Worm (Caenorhabditis elegans) whole organism, L4/young adult: Measurements from ENCODE around the gene F11D11.12.

Experiments
- W03F9.2 ChIP-seq: fragments of 150-350 bp; optimal IDR thresholded peaks from 2 replicates; lab custom pipeline; 2014; ENCODE audit warnings: missing biosample characterization, missing genetic modification characterization
- dao-5 ChIP-seq: sonication (generic microtip); optimal IDR thresholded peaks from 2 replicates; lab custom pipeline; 2016; ENCODE audit warnings: missing genotype, missing genetic modification characterization, moderate library complexity, missing compliant biosample characterization
- him-1 ChIP-seq: sonication (generic microtip); optimal IDR thresholded peaks from 2 replicates; lab custom pipeline; 2016; ENCODE audit warnings: missing genotype, missing genetic modification reagents, missing genetic modification characterization, missing compliant biosample characterization

Gene F11D11.12

DNA sequence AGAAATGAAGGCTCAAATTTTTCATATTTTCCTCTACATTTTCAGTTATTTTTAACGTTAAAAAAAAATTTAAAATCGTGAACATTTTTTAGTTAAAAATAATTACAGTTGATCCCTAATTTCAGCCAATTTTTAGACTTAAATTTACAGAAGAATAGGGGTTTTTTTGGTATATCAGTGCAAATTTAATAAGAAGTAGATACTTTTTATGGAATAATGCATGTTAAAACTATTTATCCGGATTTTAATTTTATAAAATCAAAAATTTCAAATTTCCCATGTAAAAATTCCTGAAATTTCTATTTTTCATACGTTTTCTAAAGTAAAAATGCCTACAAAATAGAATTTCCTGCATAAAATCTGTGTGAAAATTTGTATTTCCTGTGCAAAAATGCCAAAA is 26.4 kb downstream of the F11D11.12 start:
- no peak for TF ChIP-seq him-1 (tag; lab: Kevin White, UChicago)
- no peak for TF ChIP-seq dao-5 (tag; lab: Kevin White, UChicago)
- no peak for TF ChIP-seq W03F9.2

DNA sequence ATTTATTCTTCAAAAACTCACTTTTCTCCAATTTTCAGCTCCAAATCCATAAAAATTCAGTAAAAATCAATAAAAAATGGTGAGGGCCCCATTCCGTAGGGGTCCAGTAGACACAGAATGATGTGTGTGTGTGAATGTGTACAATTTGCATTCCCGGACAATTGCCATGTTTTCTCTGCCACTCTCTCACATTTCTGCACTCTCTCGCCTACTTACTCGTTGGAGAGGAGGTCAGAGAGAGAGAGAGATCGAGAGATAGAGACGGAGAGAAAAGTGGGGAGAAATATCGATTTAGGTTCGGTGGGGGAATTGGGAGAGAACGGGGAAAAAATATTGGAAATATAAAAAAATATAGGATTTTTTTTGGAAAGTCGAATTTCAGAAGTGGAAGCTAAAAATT is 26.9 kb downstream of the F11D11.12 start:
- no peak for TF ChIP-seq him-1 (tag; lab: Kevin White, UChicago)
- TF ChIP-seq W03F9.2 = peak; percentile 58

DNA sequence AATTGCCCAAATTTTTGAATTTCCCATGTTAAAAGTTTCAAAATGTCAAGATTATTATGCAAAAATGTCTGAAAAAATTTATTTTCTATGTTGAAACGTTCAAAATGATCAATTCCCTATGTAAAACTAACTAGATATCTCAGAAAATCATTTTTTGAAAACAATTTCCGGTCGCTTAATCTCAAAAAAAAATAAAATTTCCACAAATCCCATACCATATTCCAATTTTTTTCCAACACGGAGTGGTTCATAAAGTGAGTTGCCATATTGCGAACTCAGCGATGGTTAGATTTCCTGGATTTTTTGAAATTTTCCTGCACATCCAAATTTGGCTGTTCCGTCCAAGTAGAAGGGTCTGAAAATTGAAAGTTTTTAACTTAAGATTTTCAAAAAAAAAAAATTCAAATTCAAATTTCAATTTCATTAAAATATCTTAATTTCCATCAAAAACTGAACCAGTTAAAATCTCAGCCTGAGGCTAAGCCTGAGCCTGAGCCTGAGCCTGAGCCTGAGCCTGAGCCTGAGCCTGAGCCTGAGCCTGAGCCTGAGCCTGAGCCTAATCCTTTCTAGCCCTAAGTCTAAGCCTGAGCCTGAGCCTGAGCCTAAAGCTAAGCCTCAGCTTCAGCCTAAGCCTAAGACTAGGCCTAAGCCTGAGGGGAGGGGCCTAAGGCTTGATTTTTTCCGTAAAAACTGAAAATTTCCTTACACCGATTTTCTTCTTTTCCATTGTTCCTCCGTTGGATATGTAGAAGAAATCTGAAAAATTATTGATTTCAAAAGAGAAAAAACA is 27.8 kb downstream of the F11D11.12 start:
- TF ChIP-seq W03F9.2 = no peak
- no peak for TF ChIP-seq dao-5 (tag; lab: Kevin White, UChicago)
- TF ChIP-seq him-1 (tag; lab: Kevin White, UChicago) = no peak

DNA sequence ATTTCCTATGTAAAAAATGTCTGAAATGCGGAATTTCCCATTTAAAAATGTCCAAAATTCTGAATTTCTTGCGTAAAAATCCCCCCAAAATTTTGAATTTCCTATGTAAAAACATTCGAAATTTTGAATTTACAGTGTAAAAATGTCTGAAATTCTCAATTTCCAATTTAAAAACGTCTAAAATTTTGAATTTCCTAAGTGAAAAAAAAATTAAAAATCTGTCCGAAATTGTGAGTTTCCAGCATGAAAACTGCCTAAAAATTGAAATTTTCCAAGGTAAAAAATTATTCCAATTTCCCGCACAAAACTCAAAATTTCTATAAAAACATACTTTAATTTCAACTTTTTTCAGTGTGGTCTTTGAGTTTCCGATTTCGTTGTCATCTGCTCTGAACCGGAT is 28.6 kb downstream of the F11D11.12 start:
- TF ChIP-seq W03F9.2 (no peak), dao-5 (tag; lab: Kevin White, UChicago) (no peak), him-1 (tag; lab: Kevin White, UChicago) (no peak)

DNA sequence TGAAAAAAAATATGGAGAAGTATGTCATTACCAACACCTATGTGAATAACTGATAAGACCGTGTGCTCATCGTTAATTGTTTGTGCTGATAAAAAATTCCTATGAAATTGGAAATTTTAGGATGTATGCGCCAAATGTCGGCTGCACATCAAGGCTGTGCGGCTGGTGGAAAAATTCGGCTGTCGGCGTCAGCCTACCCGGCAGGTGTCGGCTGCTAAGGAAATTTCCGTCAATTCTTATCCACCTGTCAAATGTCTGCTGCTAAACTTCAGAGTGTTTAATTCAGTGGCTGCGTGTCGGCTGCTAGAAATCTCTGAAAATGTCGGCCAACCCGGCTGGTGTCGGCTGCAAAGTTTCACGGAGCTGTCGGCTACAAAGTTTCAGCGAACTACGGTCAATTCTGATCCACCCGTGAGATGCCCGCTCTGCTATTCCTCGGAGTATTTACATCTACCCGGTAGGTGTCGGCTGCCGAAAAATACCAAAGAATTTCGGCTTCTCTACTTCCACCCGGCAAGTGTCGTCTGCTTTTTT is 30.5 kb downstream of the F11D11.12 start, which contains the start of gene Y17D7C.2:
Y17D7C.2 (minus strand) TSS at position 32 of the 534 bp plus-strand sequence.
- no peak for TF ChIP-seq W03F9.2
- no peak for TF ChIP-seq dao-5 (tag; lab: Kevin White, UChicago)

DNA sequence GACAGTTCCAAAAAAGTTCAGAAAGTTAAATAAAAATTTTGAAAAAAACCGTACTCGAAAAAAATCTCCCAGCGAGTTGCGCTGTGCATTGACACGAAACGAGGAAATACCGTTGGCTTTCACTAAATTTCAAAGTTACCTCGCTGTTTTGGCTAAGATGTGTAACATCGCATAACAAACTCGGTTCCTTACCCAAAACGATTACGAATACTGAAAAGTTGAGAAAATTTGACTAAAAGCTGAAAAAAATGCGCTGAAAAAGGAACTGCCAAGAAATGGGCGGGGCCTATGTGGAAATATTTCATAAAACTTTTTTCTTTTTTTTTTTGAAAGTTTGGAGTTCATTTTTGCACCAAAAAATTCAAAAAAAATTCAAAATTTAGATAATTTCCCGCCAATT is 31.1 kb downstream of the F11D11.12 start:
- no peak for TF ChIP-seq W03F9.2
- no peak for TF ChIP-seq dao-5 (tag; lab: Kevin White, UChicago)
- no peak for TF ChIP-seq him-1 (tag; lab: Kevin White, UChicago)

DNA sequence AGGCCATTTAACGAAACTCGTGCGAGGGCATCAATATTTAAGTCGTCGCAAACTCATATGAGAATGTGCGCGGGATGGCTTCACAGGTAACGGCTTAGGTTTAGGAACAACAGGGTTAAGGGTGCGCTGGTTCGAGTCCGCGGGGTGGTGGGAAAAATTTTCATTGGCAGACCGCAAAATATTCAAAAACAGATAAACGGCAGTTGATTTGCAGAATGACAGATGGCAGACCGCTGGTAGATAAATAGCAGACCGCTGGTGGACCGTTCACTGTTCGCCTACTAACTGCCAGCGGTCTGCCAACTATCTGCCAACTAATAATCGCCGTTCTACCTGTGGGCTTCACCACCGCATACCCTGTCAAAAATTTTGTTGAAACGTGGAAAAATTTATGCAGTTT is 38.4 kb downstream of the F11D11.12 start:
- TF ChIP-seq dao-5 (tag; lab: Kevin White, UChicago) = no peak
- no peak for TF ChIP-seq him-1 (tag; lab: Kevin White, UChicago)
- no peak for TF ChIP-seq W03F9.2

DNA sequence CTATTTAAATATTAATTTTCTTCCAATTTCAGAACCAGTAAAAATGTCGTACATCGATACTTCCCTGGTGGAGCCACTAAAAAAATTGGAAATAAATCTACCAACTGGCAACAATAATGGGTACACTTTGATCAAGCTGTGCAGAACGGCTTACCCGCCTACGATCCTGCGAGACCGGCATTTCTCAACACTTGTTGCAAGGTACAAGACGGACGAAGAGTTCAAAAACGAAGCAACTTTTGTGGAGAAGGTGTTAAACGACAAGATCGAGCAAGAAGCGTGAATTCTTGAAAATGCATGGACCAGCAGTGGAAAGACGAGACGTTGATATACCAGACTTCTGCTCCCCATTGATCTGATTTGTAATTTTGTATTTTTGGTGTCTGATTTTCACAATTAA is 39.1 kb downstream of the F11D11.12 start:
- no peak for TF ChIP-seq W03F9.2
- no peak for TF ChIP-seq dao-5 (tag; lab: Kevin White, UChicago)
- no peak for TF ChIP-seq him-1 (tag; lab: Kevin White, UChicago)

DNA sequence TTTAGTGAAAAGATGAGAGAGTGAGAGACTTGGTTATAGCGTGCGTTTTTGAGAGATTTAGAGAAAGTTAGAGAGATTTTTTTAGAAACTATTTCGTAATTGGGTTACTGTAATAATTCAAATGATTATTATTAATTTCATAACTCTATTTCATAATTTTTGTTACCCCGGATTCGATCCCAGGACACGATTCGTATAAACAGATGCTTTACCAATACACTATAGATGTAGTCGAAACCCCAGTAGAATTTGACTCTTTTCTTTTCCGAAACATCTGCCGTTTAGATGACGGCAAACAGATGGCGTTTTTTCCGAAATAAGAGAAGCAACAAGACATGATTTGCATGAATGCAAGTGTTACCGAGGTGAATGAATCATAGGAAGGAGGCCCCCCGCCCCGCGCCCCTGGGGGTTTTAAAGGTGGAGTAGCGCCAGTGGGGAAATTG is 40.4 kb downstream of the F11D11.12 start:
- TF ChIP-seq him-1 (tag; lab: Kevin White, UChicago) (no peak), W03F9.2 (no peak), dao-5 (tag; lab: Kevin White, UChicago) (no peak)

DNA sequence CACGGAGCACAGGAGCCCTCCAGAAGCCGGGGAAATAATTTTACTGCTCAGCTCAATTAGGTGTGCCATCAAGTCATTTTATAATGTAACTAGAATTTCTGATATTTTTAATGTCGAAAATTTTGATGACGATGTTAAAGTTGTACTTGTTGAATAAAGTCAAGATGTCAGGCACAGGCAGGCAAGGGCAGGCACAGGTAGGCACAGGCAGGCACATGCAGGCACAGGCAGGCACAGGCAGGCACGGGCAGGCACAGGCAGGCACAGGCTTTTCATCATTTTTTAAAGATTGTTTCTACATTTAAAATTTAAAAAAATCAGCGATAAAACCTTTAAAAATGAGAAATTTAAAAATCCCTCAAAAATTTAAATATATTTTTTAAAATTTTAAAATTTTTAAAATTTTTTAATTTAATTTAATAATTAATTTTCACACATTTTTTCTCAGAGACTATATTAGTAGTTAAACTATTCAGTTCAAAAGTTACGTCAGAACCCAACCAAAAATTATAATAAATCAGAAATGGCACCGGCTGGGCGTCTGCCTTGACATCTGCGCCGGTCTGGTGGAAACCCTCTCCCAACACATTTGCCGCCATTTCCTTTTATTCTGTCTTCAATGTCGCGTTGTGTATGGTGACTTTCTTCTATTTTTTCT is 41.1 kb downstream of the F11D11.12 start, which contains the start of gene Y17D7C.6:
Y17D7C.6 (plus strand) TSS at position 608 of the 658 bp plus-strand sequence.
- no peak for TF ChIP-seq W03F9.2

DNA sequence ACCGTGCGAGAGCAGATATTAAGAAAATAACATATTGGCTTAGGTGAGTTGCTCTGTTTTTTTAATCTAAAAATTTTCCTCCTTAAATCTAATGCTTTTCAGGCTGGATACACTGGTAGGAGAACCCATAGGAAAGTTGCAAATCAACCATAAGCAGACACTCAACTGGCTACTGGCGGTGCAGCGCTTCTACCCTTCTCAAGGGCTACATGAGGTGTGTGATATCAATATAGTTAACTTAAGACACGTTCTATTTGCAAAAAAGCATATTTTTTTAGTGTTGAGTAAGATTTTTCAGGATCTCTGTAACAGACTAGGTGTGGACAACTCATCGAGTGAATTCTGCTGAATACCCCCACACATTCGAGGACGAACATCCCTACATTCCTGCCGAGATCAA is 42.5 kb downstream of the F11D11.12 start:
- TF ChIP-seq W03F9.2 (no peak), dao-5 (tag; lab: Kevin White, UChicago) (no peak), him-1 (tag; lab: Kevin White, UChicago) (no peak)

DNA sequence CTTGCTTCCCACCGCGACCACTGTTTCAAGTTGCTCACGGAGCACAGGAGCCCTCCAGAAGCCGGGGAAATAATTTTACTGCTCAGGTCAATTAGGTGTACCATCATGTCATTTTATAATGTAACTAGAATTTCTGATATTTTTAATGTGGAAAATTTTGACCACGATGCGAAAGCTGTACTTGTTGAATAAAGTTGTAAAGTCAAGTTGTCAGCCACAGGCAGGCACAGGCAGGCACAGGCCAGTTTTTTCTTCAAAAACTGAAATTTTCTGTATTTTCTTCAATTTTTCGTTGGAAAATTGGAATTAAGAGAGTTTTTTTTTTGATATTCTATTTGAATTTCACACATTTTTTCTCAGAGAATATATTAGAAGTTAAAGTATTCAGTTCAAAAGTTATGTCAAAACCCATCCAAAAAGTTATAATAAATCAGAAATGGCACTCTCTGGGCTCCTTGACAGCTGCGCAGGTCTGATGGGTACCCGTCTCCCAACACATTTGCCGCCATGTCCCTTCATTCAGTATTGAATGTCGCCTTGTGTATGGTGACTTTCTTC is 44.3 kb downstream of the F11D11.12 start, which contains the start of gene Y17D7C.1:
Y17D7C.1 (plus strand) TSS at position 508 of the 558 bp plus-strand sequence.
- no peak for TF ChIP-seq dao-5 (tag; lab: Kevin White, UChicago)
- no peak for TF ChIP-seq him-1 (tag; lab: Kevin White, UChicago)
- TF ChIP-seq W03F9.2 = no peak

DNA sequence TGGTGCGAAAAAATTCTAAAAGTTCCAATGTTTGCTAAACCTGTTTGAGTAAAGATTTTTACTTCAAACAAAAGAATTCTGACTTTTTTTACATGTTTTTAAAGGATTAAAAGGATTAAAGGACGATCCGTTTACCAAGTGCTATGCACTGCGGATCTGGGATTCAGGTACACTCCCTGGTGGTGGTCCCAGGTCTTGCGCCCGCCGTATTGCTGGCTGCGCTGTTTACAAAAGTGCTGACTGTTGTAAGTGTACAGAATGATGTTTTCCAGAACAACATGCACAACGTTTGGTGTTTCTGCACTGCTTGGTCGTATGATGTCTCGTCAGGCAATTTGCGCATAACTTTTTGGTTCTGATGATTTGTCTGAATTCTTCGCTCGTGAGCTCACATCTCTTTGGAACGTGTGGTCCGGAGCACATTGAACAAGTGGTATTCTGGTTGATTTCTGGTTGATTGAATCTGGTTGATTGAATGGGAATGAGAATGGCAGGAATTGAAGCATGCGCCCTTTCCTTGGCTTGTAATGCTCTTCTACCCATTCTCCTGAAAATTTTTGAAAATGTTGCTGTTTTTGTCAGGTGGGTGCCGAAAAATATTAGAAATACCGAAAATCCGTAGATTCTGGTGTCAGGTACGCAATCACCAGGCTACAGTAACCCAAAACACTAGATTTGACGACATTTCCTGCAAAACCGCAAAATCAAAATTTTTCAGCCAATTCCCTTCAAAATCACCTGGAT is 45.0 kb downstream of the F11D11.12 start:
- no peak for TF ChIP-seq W03F9.2
- no peak for TF ChIP-seq dao-5 (tag; lab: Kevin White, UChicago)
- no peak for TF ChIP-seq him-1 (tag; lab: Kevin White, UChicago)
